Worm (Caenorhabditis elegans): Measurements from ENCODE around the gene cul-2.

DNA sequence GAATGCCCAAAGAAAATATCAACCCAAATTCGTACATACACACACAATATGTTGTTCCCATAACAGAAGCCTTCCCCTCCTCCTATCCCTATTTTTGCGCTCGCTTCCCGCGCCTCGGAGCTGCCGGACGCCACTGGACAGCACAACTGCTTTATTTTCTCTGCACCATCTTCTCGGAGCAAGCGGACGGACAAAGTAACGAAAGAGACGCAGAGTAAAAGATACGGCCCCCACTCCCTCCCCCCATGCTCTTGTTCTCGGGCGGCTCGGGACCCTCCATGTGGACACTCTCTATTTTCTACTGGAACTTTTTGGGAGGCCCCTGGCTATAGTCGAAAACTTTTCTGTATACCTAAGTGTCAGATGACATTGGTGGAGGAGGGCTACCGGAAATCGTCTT, 10.8 kb downstream of the cul-2 start:
- TF ChIP-seq ceh-82 (tag; optimal IDR thresholded peaks at IDR 0.05) (no peak), pqm-1 (tag; optimal IDR thresholded peaks at IDR 0.05) (no peak), egl-5 (tag; optimal IDR thresholded peaks at IDR 0.05) (no peak), unc-62 (GFP tag; optimal IDR thresholded peaks at IDR 0.05) (no peak), tbx-2 (tag; optimal IDR thresholded peaks at IDR 0.05) (no peak), sea-2 (GFP tag; optimal IDR thresholded peaks at IDR 0.05) (no peak), ceh-9 (tag; optimal IDR thresholded peaks at IDR 0.05) (no peak), daf-12 (tag; optimal IDR thresholded peaks at IDR 0.05) (no peak), fos-1 (tag; optimal IDR thresholded peaks at IDR 0.05) (no peak), nhr-12 (tag; optimal IDR thresholded peaks at IDR 0.05) (no peak), unc-39 (tag; optimal IDR thresholded peaks at IDR 0.05) (no peak), nhr-11 (tag; optimal IDR thresholded peaks at IDR 0.05) (no peak)
